Fruit fly (Drosophila melanogaster) whole organism, embryonic: ENCODE measurements around the gene Vha16-2.

ENCODE experiments used
- CG7928 ChIP-seq: fragments of 200-800 bp; sonication (Bioruptor generic); optimal IDR thresholded peaks from 2 replicates; lab custom pipeline; 2017; ENCODE audit warnings: missing biosample characterization, mild to moderate bottlenecking, missing genetic modification characterization
- nerfin-2 ChIP-seq: fragments of 200-800 bp; sonication (Bioruptor generic); IDR thresholded peaks from 2 replicates; pipeline ENCODE4 v1.3.6; 2022; ENCODE audit warnings: missing biosample characterization, missing genetic modification characterization; ENCODE audit not compliant: partially characterized antibody

DNA sequence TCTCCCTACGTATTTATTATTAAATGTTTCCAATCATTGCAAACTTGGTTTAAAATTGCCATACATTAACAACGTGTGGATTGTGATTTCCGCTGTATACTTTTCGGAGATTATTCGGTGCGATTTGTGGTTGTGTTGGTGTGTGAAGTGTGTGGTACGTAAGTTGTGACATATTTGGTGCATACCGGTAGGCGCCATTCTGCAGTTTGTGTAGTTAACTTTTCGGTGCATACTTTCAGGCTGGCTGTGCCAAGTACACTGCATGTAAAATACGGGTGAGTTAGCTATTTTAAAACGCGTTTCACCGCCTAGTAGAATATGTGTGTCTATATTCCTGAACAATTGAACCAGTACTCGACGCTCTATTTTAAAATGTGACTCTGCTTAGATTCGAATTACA lies 48.5 kb downstream of the Vha16-2 start:
- TF ChIP-seq nerfin-2: no peak
- TF ChIP-seq CG7928 (GFP tag; lab: Kevin White, UChicago): no peak
